Worm (Caenorhabditis elegans) whole organism, L1 larva: ENCODE results near the gene srr-10.

ENCODE experiments used
- C04F5.9 ChIP-seq: sonication (generic microtip); optimal IDR thresholded peaks from 2 replicates; lab custom pipeline; 2016; ENCODE audit warnings: missing genetic modification characterization, missing compliant biosample characterization
- C16A3.4 ChIP-seq: fragments of 150-350 bp; optimal IDR thresholded peaks from 2 replicates; lab custom pipeline; 2014; ENCODE audit warnings: missing biosample characterization, missing genetic modification characterization
- F16B12.6 ChIP-seq: fragments of 150-350 bp; optimal IDR thresholded peaks from 2 replicates; lab custom pipeline; 2014; ENCODE audit warnings: missing biosample characterization, missing genetic modification characterization
- ama-1 ChIP-seq: fragments of 150-350 bp; optimal IDR thresholded peaks from 2 replicates; lab custom pipeline; 2014
- blmp-1 ChIP-seq: fragments of 150-350 bp; optimal IDR thresholded peaks from 2 replicates; lab custom pipeline; 2014; ENCODE audit warnings: missing biosample characterization, missing genetic modification characterization
- ceh-63 ChIP-seq: fragments of 200-800 bp; sonication (Bioruptor generic); optimal IDR thresholded peaks from 2 replicates; lab custom pipeline; 2018; ENCODE audit warnings: mild to moderate bottlenecking, missing genetic modification characterization, missing compliant biosample characterization
- ceh-8 ChIP-seq: fragments of 200-800 bp; sonication (Bioruptor generic); optimal IDR thresholded peaks from 2 replicates; lab custom pipeline; 2018; ENCODE audit warnings: mild to moderate bottlenecking, missing genetic modification characterization, moderate library complexity, missing compliant biosample characterization
- ces-1 ChIP-seq: fragments of 150-350 bp; optimal IDR thresholded peaks from 2 replicates; lab custom pipeline; 2014; ENCODE audit warnings: missing biosample characterization, missing genetic modification reagents, missing genetic modification characterization
- dsc-1 ChIP-seq: sonication (generic microtip); optimal IDR thresholded peaks from 2 replicates; lab custom pipeline; 2016; ENCODE audit warnings: mild to moderate bottlenecking, missing genetic modification characterization, missing compliant biosample characterization
- efl-1 ChIP-seq, 4 experiments: fragments of 150-350 bp; optimal IDR thresholded peaks in 3 of 4; peaks in 1 of 4; 1 replicate in 1 of 4; 2 replicates in 3 of 4; lab custom pipeline; 2014; ENCODE audit warnings: missing biosample characterization in 2 of 4, missing genetic modification characterization in 2 of 4, missing genetic modification reagents in 2 of 4
- efl-3 ChIP-seq: fragments of 200-800 bp; sonication (Bioruptor generic); optimal IDR thresholded peaks from 2 replicates; lab custom pipeline; 2018; ENCODE audit warnings: mild to moderate bottlenecking, missing genetic modification characterization, missing compliant biosample characterization
- egl-13 ChIP-seq: sonication (generic microtip); optimal IDR thresholded peaks from 2 replicates; lab custom pipeline; 2016; ENCODE audit warnings: missing genotype, missing genetic modification reagents, missing genetic modification characterization, missing compliant biosample characterization
- egl-27 ChIP-seq, 2 experiments: fragments of 150-350 bp in 1 of 2; sonication (generic microtip); optimal IDR thresholded peaks; 3 replicates each; lab custom pipeline; 2017 to 2018; ENCODE audit warnings: missing biosample characterization in 2 of 2, missing genetic modification characterization in 2 of 2, missing genetic modification reagents in 2 of 2
- elt-2 ChIP-seq: sonication (generic microtip); optimal IDR thresholded peaks from 2 replicates; lab custom pipeline; 2016; ENCODE audit warnings: missing genetic modification characterization, mild to moderate bottlenecking, inconsistent platforms, missing compliant biosample characterization, missing genetic modification reagents
- elt-3 ChIP-seq, 6 experiments: fragments of 150-350 bp in 1 of 6; sonication (generic microtip); optimal IDR thresholded peaks; 2 replicates each; lab custom pipeline; 2017 to 2018; ENCODE audit warnings: missing biosample characterization in 6 of 6, missing genetic modification characterization in 6 of 6, inconsistent platforms in 1 of 6
- fkh-10 ChIP-seq: sonication (generic microtip); optimal IDR thresholded peaks from 2 replicates; lab custom pipeline; 2017; ENCODE audit warnings: missing biosample characterization, missing genetic modification reagents, missing genetic modification characterization
- fos-1 ChIP-seq: fragments of 150-350 bp; optimal IDR thresholded peaks from 2 replicates; lab custom pipeline; 2014; ENCODE audit warnings: missing biosample characterization, missing genetic modification characterization
- grh-1 ChIP-seq: fragments of 200-800 bp; sonication (Bioruptor generic); IDR thresholded peaks from 2 replicates; pipeline ENCODE4 v1.3.6; 2022; ENCODE audit warnings: missing genetic modification reagents, missing genetic modification characterization, missing compliant biosample characterization
- hlh-4 ChIP-seq: sonication (generic microtip); optimal IDR thresholded peaks from 2 replicates; lab custom pipeline; 2016; ENCODE audit warnings: mild to moderate bottlenecking, missing genetic modification characterization, missing compliant biosample characterization
- hpl-2 ChIP-seq: fragments of 150-350 bp; optimal IDR thresholded peaks from 2 replicates; lab custom pipeline; 2014; ENCODE audit warnings: missing biosample characterization, missing genetic modification reagents, missing genetic modification characterization
- lin-13 ChIP-seq: fragments of 150-350 bp; optimal IDR thresholded peaks from 2 replicates; lab custom pipeline; 2014; ENCODE audit warnings: missing biosample characterization, missing genetic modification reagents, missing genetic modification characterization
- lin-39 ChIP-seq: fragments of 150-350 bp; optimal IDR thresholded peaks from 2 replicates; lab custom pipeline; 2014; ENCODE audit warnings: missing biosample characterization, missing genetic modification reagents, missing genetic modification characterization
- mab-9 ChIP-seq: fragments of 200-800 bp; sonication (Bioruptor generic); IDR thresholded peaks from 2 replicates; pipeline ENCODE4 v1.3.6; 2022; ENCODE audit warnings: missing genetic modification reagents, missing genetic modification characterization, missing compliant biosample characterization
- mdl-1 ChIP-seq, 2 experiments: fragments of 150-350 bp; optimal IDR thresholded peaks; 2 replicates each; lab custom pipeline; 2014 to 2017; ENCODE audit warnings: missing biosample characterization in 2 of 2, missing genetic modification characterization in 2 of 2, inconsistent platforms in 1 of 2
- mef-2 ChIP-seq: fragments of 150-350 bp; optimal IDR thresholded peaks from 2 replicates; lab custom pipeline; 2014; ENCODE audit warnings: missing biosample characterization, missing genetic modification characterization
- nhr-12 ChIP-seq: sonication (generic microtip); optimal IDR thresholded peaks from 2 replicates; lab custom pipeline; 2017; ENCODE audit warnings: missing biosample characterization, missing genetic modification characterization
- nhr-19 ChIP-seq: fragments of 200-800 bp; sonication (Bioruptor generic); conservative IDR thresholded peaks from 2 replicates; pipeline ENCODE4 v1.3.6; 2022; ENCODE audit warnings: missing genetic modification characterization, missing compliant biosample characterization
- nhr-71 ChIP-seq: sonication (generic microtip); optimal IDR thresholded peaks from 2 replicates; lab custom pipeline; 2016; ENCODE audit warnings: mild to moderate bottlenecking, missing genetic modification characterization, moderate library complexity, missing compliant biosample characterization
- nhr-77 ChIP-seq: fragments of 150-350 bp; optimal IDR thresholded peaks from 2 replicates; lab custom pipeline; 2014; ENCODE audit warnings: missing biosample characterization, missing genetic modification characterization
- nhr-84 ChIP-seq: sonication (generic microtip); optimal IDR thresholded peaks from 2 replicates; lab custom pipeline; 2017; ENCODE audit warnings: missing biosample characterization, missing genetic modification characterization
- pqm-1 ChIP-seq: sonication (generic microtip); optimal IDR thresholded peaks from 3 replicates; lab custom pipeline; 2017; ENCODE audit warnings: missing biosample characterization, missing genetic modification characterization
- swsn-7 ChIP-seq: sonication (generic microtip); optimal IDR thresholded peaks from 2 replicates; lab custom pipeline; 2016; ENCODE audit warnings: missing genetic modification characterization, missing compliant biosample characterization
- tbx-2 ChIP-seq: sonication (generic microtip); optimal IDR thresholded peaks from 2 replicates; lab custom pipeline; 2016; ENCODE audit warnings: missing genetic modification characterization, missing compliant biosample characterization
- tlp-1 ChIP-seq: fragments of 150-350 bp; optimal IDR thresholded peaks from 2 replicates; lab custom pipeline; 2014; ENCODE audit warnings: missing biosample characterization, missing genetic modification characterization
- unc-30 ChIP-seq: sonication (generic microtip); optimal IDR thresholded peaks from 2 replicates; lab custom pipeline; 2017; ENCODE audit warnings: missing biosample characterization, missing genetic modification characterization
- unc-86 ChIP-seq: sonication (generic microtip); optimal IDR thresholded peaks from 2 replicates; lab custom pipeline; 2016; ENCODE audit warnings: missing genetic modification characterization, missing compliant biosample characterization
- ztf-11 ChIP-seq, 2 experiments: sonication (generic microtip); optimal IDR thresholded peaks; 2 replicates each; lab custom pipeline; 2016 to 2017; ENCODE audit warnings: missing genetic modification characterization in 2 of 2, missing biosample characterization in 1 of 2, missing compliant biosample characterization in 1 of 2

The srr-10 gene

DNA sequence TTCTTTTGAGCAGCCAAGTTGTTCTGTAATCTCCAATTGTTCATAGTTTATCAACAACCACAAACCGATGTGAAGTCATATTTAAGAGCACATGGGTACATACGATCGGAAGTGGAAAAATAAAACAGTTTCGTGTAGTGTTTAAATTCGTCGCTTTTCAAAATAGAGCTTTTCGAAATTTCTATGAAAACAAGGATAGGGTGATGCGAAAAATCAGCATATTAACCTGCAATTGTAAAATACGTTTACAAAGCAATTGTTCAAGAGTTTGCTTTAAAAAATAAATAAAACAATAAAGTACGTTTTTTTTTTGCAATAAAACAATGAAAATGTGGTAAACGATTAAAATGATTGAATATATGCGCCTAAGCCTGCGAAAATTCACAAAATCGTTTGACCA, 13.5 kb upstream of the srr-10 start, which contains the start of gene ZK105.14:
Gene ZK105.14, minus strand, starts transcription at position 101 of the 400 bp plus-strand sequence.
- TF ChIP-seq egl-27 (tag; optimal IDR thresholded peaks at IDR 0.05; lab: Kevin White, UChicago) (no peak), hlh-4 (tag; lab: Kevin White, UChicago) (no peak), nhr-71 (tag; lab: Kevin White, UChicago) (no peak), blmp-1 (tag; lab: Kevin White, UChicago) (no peak)

DNA sequence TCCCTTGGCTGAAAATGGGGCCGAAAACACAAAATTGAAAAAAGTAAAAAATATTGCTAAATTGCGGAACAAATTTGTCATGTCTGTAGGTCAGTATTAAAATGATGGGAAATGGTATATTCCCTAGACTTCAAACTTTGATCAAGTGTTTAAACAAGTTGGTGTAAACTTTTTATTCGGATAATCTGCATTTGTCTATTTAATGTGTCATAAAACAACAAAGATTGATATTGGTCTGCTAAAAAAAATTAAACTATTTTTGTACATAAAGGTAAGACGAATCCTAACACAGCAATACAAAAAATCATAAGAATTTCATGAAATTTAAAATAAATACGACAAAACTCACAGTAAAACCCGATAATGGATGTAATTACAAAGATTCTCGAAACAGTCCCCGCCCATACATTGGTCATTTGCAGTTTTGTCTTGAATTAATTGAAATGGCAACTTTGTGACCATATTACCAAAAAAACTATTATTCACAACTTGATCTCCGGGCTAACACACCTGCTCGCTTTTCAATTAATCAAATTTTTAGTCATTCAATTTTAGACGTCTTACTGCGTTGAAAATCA, 11.4 kb upstream of the srr-10 start, which contains the start of the genes ZK105.6 and ZK105.8:
Gene ZK105.6, minus strand, starts transcription at position 101 of the 578 bp plus-strand sequence.
Gene ZK105.8, plus strand, starts transcription at position 528 of the 578 bp plus-strand sequence.
- TF ChIP-seq C16A3.4, result no peak
- TF ChIP-seq efl-1 (optimal IDR thresholded peaks at IDR 0.05; lab: Kevin White, UChicago), result no peak
- no peak for TF ChIP-seq efl-1 (GFP tag; optimal IDR thresholded peaks at IDR 0.05 in 1 of 2; lab: Kevin White, UChicago)
- TF ChIP-seq nhr-77 (tag; lab: Kevin White, UChicago), result no peak
- TF ChIP-seq pqm-1 (tag; lab: Kevin White, UChicago), result no peak
- no peak for TF ChIP-seq mef-2 (tag; lab: Kevin White, UChicago)
- TF ChIP-seq lin-13 (GFP tag; lab: Kevin White, UChicago), result no peak
- no peak for TF ChIP-seq ama-1 (lab: Kevin White, UChicago)
- no peak for TF ChIP-seq fkh-10 (GFP tag; lab: Kevin White, UChicago)
- no peak for TF ChIP-seq blmp-1 (tag; lab: Kevin White, UChicago)
- no peak for TF ChIP-seq elt-2 (tag; lab: Kevin White, UChicago)
- no peak for TF ChIP-seq nhr-19 (GFP tag; lab: Robert Waterston, UW)
- TF ChIP-seq tlp-1, result no peak
- no peak for TF ChIP-seq nhr-71 (tag; lab: Kevin White, UChicago)
- TF ChIP-seq swsn-7 (tag; lab: Kevin White, UChicago), result no peak
- no peak for TF ChIP-seq efl-3 (GFP tag; lab: Kevin White, UChicago)
- no peak for TF ChIP-seq mdl-1 (tag; optimal IDR thresholded peaks at IDR 0.05; lab: Kevin White, UChicago)
- no peak for TF ChIP-seq fos-1 (tag; lab: Kevin White, UChicago)
- TF ChIP-seq ces-1, result no peak
- TF ChIP-seq unc-86 (tag; lab: Kevin White, UChicago), result no peak
- no peak for TF ChIP-seq nhr-84 (tag; lab: Kevin White, UChicago)

DNA sequence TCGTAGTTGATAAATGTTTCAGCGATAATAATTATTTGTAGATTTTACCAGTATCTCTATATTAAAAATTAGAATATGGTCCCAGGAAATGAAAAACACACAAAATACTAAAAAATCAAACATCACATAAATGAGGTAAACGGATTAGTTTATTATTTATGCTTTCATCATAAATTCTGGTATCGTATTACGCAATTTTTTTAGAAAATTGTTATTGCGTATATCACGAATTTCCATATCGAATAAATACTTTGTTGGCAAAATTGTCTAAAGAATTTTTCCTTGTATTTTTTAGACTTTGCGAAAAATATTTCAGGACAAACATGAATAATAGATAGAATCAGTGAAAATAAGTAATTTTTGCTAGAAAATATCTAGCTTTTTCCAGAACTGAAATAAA, 9.2 kb upstream of the srr-10 start:
- TF ChIP-seq C04F5.9 (tag; lab: Kevin White, UChicago) (no peak), ceh-8 (no peak), F16B12.6 (tag; lab: Kevin White, UChicago) (no peak), ztf-11 (tag; optimal IDR thresholded peaks at IDR 0.05; lab: Kevin White, UChicago) (no peak), unc-30 (tag; lab: Kevin White, UChicago) (no peak), hpl-2 (GFP tag; lab: Kevin White, UChicago) (no peak), ceh-63 (GFP tag; lab: Kevin White, UChicago) (no peak), lin-39 (no peak), nhr-19 (GFP tag; lab: Robert Waterston, UW) (no peak), elt-3 (tag; optimal IDR thresholded peaks at IDR 0.05; lab: Kevin White, UChicago) (no peak), mab-9 (GFP tag; lab: Robert Waterston, UW) (no peak), lin-13 (GFP tag; lab: Kevin White, UChicago) (no peak), nhr-12 (tag; lab: Kevin White, UChicago) (no peak), egl-13 (no peak), grh-1 (GFP tag; lab: Robert Waterston, UW) (no peak), dsc-1 (tag; lab: Kevin White, UChicago) (no peak), tbx-2 (tag; lab: Kevin White, UChicago) (no peak)
